Worm (Caenorhabditis elegans) whole organism, L1 larva: ENCODE measurements around the gene F42G4.7.

Source experiments
- aly-2 ChIP-seq: fragments of 150-350 bp; optimal IDR thresholded peaks from 2 replicates; lab custom pipeline; 2014; ENCODE audit warnings: missing biosample characterization, missing genetic modification characterization
- ama-1 ChIP-seq: fragments of 150-350 bp; optimal IDR thresholded peaks from 2 replicates; lab custom pipeline; 2014
- elt-3 ChIP-seq, 6 experiments: fragments of 150-350 bp in 1 of 6; sonication (generic microtip); optimal IDR thresholded peaks; 2 replicates each; lab custom pipeline; 2017 to 2018; ENCODE audit warnings: missing biosample characterization in 6 of 6, missing genetic modification characterization in 6 of 6, inconsistent platforms in 1 of 6
- fkh-10 ChIP-seq: sonication (generic microtip); optimal IDR thresholded peaks from 2 replicates; lab custom pipeline; 2017; ENCODE audit warnings: missing biosample characterization, missing genetic modification reagents, missing genetic modification characterization
- mep-1 ChIP-seq: fragments of 150-350 bp; optimal IDR thresholded peaks from 2 replicates; lab custom pipeline; 2014; ENCODE audit warnings: missing biosample characterization, missing genetic modification characterization
- nhr-11 ChIP-seq: fragments of 150-350 bp; optimal IDR thresholded peaks from 2 replicates; lab custom pipeline; 2014; ENCODE audit warnings: missing biosample characterization, missing genetic modification characterization
- nhr-20 ChIP-seq: sonication (generic microtip); optimal IDR thresholded peaks from 2 replicates; lab custom pipeline; 2016; ENCODE audit warnings: mild to moderate bottlenecking, missing genetic modification characterization, missing compliant biosample characterization
- nhr-237 ChIP-seq: fragments of 150-350 bp; optimal IDR thresholded peaks from 2 replicates; lab custom pipeline; 2014; ENCODE audit warnings: missing biosample characterization, missing genetic modification characterization
- pqm-1 ChIP-seq: sonication (generic microtip); optimal IDR thresholded peaks from 3 replicates; lab custom pipeline; 2017; ENCODE audit warnings: missing biosample characterization, missing genetic modification characterization
- tbx-2 ChIP-seq: sonication (generic microtip); optimal IDR thresholded peaks from 2 replicates; lab custom pipeline; 2016; ENCODE audit warnings: missing genetic modification characterization, missing compliant biosample characterization
- unc-62 ChIP-seq: fragments of 150-350 bp; optimal IDR thresholded peaks from 2 replicates; lab custom pipeline; 2014; ENCODE audit warnings: missing biosample characterization, missing genetic modification reagents, missing genetic modification characterization

DNA sequence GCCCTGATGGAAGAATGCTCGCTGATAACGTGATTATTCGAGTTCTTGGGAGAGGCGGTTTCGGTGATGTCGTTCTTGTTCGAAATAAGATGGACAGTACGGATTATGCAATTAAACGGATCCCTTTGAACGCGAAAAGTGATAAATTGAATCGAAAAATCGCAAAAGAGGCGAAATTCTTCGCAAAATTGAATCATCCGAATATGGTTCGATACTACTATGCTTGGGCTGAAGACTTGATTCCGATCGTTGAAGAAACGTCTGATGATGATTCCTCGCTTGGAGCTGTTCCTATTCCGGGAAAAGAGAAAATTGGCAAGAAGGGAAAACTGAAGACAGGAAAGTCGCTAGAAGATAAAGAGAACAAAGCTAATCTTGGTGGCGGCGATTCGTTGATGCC is 38.9 kb upstream of the F42G4.7 start:
- TF ChIP-seq unc-62 (GFP tag; lab: Kevin White, UChicago), result no peak
- TF ChIP-seq elt-3 (tag; optimal IDR thresholded peaks at IDR 0.05; lab: Kevin White, UChicago), result no peak
- TF ChIP-seq pqm-1, result no peak
- no peak for TF ChIP-seq ama-1 (lab: Kevin White, UChicago)
- TF ChIP-seq nhr-11 (tag; lab: Kevin White, UChicago), result no peak
- TF ChIP-seq nhr-20 (tag; lab: Kevin White, UChicago), result no peak
- TF ChIP-seq tbx-2 (tag; lab: Kevin White, UChicago), result no peak
- TF ChIP-seq mep-1 (tag; lab: Kevin White, UChicago), result no peak
- TF ChIP-seq fkh-10 (GFP tag; lab: Kevin White, UChicago), result no peak
- TF ChIP-seq nhr-237 (tag; lab: Kevin White, UChicago), result no peak
- TF ChIP-seq aly-2 (tag; lab: Kevin White, UChicago), result no peak
